Fruit fly (Drosophila melanogaster): Measurements from ENCODE around the gene CG5618.
A peak's percentile ranks its signal among the peaks of the same experiment; 100 is the strongest.

The CG5618 gene

DNA sequence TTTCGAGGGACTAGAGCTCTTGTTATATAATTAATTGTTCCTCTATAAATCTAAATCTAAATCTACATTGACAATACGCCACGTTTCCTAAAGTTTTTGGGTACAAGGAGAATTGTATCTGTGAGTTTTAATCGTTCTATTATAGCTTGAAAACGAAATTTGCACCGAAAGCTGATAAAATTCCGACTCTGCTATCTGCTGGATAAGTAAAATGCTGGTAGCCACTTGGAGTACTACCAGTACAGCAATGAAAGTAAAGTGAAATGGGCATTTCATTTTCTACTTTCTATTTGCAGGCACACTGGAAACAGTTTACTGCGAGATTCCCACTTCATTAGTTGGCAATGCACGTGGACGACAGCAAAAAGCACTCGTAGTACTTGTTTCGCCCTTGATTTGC, at the start of gene CG5618:
Gene CG5618, plus strand, starts transcription at position 301 of the 400 bp plus-strand sequence.
- no peak for TF ChIP-seq CTCF (optimal IDR thresholded peaks at IDR 0.05)
- TF ChIP-seq CG8478 (optimal IDR thresholded peaks at IDR 0.05) = no peak

DNA sequence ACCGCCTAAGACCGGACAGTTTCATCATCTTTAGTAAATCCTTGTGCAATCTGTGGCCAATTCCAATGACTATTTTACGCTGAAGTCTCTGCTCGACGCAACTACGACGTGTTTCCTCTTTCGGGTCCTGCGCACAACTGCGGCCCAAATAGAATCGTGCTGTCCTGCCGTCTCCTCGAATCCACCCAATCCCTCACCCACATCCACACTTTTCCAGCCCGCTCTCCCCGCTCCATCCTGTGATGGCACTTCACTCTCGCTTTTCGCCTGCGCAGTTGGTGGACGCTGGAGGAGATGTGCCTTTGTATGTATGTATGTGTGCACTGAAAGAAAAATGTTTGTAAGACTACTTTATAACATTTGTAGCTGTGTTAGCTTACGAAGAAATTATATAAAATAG, 47.1 kb upstream of the CG5618 start, which contains the start of gene CG32225:
Gene CG32225, minus strand, starts transcription at position 142 of the 400 bp plus-strand sequence.
- TF ChIP-seq CG8478 (optimal IDR thresholded peaks at IDR 0.05) (no peak), CTCF (optimal IDR thresholded peaks at IDR 0.05) (no peak)

DNA sequence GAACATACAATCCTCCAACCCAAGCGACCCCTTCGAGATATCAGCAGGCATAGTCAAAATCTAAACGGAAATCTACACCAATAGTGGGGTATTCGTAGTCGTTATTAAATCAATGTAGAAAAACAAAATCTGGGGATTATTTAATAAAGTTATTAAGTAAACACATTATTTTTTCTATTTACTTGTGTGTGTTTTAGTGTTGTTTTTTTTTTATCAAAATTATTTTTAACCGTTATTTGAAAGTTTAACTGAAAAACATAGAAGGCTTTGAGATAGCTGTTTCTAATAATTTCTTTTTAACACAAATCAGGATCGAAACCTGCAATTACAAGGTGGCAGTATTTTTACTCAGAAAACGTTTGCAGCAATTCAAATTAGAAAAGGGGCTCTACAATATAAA, 43.9 kb upstream of the CG5618 start, which contains the start of gene polo:
Gene polo, plus strand, starts transcription at position 301 of the 400 bp plus-strand sequence.
- TF ChIP-seq CG8478 (optimal IDR thresholded peaks at IDR 0.05) = no peak
- no peak for TF ChIP-seq CTCF (optimal IDR thresholded peaks at IDR 0.05)

DNA sequence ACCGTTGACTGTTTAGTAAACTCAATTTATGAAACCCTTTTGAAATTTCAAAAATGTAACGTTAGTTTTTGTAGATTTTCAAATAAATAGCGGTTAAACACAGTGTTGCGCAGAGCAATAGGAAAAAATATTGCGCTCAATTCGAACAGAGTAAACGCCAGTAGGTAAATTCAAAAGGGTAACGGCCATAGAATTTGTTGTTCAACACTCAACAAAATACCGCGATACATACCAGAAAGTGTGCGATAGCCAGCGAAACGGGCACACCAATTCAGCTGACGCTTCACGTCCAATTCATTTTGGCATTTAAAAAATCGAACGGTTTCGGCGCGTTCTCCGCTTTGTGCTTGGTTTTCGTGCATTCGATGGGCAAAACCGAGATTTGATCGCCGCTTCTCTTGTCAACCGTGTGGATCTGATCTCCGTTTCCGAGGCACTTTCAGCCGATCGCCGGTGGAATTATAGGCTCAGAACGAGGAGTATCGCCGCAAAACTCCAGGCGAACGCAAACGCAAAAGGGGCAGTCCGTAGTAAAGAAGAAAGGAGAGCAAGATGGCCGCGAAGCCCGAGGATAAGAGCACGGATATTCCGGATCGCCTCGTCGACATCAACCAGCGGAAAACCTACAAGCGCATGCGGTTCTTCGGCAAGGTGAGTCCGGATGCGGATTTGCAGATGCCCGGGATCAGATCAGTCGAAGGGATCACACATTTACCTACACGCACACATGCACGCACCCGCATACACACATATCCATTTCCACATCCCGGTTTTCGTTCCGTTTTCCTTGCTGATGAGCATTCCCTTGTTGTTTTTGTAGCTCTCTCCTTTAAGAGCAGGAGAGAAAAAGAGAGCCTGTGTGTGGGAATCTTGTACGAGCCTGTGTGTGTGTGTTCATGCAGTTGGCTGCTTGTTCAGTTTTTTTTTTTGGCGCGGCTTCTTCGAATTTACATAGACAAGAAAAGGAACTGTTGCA, 43.2 kb upstream of the CG5618 start:
- TF ChIP-seq CG8478 (optimal IDR thresholded peaks at IDR 0.05) (no peak), CTCF (optimal IDR thresholded peaks at IDR 0.05) (peak; percentile 38 to 43)

DNA sequence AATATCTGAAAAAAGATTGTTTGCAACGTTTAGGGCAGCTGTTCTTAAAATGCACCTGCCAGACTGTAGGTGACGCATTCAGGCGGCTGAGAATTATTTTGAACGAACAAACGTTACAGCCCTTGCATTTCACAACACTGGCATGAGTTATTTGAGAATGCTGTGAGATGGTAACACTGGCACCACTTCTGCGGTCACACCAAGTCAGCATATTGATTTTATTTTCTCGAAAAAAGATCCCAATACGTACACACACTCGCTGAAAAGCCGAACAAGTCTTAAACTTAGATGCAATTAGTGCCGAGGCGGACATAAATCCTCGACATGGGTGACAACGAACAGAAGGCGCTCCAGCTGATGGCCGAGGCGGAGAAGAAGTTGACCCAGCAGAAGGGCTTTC, 39.8 kb upstream of the CG5618 start, which contains the start of gene alphaSnap:
Gene alphaSnap, plus strand, starts transcription at position 164 of the 400 bp plus-strand sequence.
- TF ChIP-seq CTCF (optimal IDR thresholded peaks at IDR 0.05) (peak; percentile 54 to 59), CG8478 (optimal IDR thresholded peaks at IDR 0.05) (no peak)

DNA sequence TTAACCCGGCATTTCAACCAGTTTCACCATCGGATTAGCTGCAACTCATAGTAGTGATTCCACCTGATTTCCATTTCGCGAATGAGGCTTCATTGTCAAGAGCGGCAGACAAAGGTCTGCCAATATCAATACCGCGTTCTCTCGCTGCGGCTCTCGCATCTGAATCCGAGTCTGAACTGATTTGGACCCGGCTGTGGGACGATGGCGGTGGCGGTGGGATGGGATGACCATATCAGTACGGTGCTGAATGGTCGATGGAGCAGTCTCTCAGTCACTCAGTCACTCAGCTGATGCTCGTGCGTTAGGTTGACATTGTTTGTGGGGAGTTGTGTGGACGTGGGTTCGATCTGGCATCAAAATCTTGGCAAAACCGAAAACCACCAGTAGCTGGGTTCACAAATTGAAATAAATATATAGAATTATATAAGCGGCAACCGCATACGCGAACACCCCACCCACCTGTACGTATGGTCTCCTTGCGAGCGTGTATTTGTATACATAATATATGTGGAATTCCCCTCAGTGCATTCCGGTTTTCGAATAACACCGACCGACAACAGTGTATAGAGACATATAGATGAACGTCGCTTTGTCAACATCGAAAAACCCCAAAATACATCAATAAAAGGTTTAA, 36.2 kb upstream of the CG5618 start, which contains the start of gene Spn77Ba:
Gene Spn77Ba, plus strand, starts transcription at position 235 of the 634 bp plus-strand sequence.
- TF ChIP-seq CG8478 (optimal IDR thresholded peaks at IDR 0.05) = no peak
- no peak for TF ChIP-seq CTCF (optimal IDR thresholded peaks at IDR 0.05)

DNA sequence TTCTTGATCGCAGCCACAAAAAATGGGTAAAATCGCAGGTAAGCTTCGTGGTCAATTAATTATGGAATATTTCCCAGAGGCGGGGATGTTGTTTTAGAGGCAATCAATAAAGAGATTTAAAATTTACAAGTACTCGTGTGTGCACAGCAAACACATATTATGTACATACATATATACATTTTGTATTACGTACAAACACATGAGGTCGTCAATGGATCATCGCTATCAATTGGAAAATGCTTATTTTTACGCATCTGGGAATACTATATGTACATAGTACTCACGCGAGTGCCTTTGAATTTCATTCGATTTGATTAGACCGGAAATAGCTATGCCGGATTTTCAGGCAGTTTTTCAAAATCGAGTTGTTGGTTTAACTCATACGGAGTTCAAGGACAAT, 35.5 kb upstream of the CG5618 start:
- no peak for TF ChIP-seq CTCF (optimal IDR thresholded peaks at IDR 0.05)
- no peak for TF ChIP-seq CG8478 (optimal IDR thresholded peaks at IDR 0.05)

DNA sequence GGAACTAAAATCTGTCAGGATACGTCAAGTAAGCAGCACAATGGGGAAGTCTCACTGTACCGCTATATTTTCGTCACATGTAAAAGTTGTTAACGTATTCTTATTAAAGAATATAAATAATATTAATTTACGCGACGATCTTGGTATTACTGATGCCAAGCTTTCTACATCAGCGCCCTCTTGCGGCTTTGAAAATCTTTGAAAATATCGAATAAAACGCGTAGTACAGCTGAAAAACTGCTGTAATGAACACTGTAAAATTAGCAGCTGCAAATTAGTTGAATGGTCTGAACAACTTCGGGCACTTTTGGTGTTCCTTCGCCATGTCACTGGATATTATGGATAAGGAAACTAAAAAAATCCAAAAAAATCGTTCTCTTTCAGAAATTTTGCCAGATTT, 33.2 kb upstream of the CG5618 start:
- TF ChIP-seq CG8478 (optimal IDR thresholded peaks at IDR 0.05) = no peak
- peak; percentile 50 to 78 for TF ChIP-seq CTCF (optimal IDR thresholded peaks at IDR 0.05)

DNA sequence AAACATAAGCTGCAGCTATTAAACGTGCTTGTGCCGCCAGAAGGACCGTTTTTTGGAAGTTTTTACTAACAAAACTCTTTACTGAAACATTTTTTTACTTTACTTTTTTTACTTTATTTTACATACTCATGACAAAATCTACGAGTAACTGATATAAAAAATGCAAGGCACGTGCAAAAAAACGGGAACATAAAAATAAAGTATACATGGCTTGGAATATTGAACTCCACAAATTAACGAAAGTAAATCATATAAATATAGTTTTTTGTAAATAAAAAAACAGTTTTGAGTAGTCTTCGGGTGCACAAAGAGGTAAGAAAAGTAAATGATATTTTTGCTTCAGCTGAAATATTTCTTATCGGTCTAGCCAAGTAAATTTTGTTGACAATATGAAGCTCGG, 32.6 kb upstream of the CG5618 start, which contains the start of gene Spn77Bb:
Gene Spn77Bb, plus strand, starts transcription at position 301 of the 400 bp plus-strand sequence.
- TF ChIP-seq CG8478 (optimal IDR thresholded peaks at IDR 0.05) = no peak
- no peak for TF ChIP-seq CTCF (optimal IDR thresholded peaks at IDR 0.05)

DNA sequence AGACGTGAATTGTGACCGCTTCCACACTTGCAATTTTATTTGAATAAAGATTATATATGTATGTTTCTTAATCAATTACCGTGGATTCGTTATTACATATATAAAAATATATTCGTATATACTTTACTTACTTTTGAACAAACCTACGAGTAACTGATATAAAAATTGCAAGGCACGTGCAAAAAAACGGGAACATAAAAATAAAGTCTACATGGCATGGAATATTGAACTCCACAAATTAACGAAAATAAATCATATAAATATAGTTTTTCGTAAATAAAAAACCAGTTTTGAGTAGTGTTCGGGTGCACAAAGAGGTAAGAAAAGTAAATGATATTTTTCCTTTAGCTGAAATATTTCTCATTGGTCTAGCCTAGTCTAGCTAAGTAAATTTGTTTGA, 10.9 kb upstream of the CG5618 start, which contains the start of gene Spn77Bc:
Gene Spn77Bc, plus strand, starts transcription at position 301 of the 400 bp plus-strand sequence.
- no peak for TF ChIP-seq CG8478 (optimal IDR thresholded peaks at IDR 0.05)
- no peak for TF ChIP-seq CTCF (optimal IDR thresholded peaks at IDR 0.05)

DNA sequence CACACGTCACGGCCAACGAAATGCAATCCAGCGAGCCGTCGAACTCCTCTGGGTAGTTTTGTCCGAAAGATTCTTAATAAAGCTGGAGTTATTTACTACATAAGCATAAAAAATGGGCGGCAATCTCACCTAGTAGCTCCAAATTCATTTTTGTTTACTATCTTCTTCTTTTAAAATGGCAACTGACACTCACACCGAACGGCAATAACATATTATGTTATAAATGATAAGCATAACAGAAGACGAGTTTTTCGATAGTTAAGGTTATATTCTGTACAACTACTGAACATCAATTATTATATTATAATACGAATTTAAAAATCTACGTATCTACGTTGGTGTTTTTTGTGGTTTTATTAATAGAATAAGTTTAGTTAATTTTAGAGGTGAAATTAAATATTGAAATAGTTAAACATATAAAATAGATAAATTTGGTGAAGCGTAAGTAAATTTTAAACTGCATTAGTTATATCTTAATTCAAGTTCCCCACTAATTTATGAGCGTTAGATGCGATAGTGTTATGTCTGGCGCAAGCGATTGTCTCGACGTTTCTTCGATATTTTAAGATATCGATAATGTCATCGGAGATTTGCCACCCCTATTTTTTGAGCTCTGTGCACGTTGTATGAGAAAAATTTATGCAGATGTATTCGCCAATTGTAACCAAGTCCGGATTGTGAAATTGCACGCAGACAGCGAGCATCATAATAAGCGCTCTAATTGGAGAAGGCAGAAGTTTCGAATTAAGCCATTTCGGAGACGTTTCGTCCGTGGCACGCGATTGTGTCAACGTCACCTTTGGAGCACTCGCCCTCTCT, 5.3 kb upstream of the CG5618 start, which contains the start of the genes Rbbp5 and eRF1:
Gene Rbbp5, minus strand, starts transcription at position 181 of the 819 bp plus-strand sequence.
Gene eRF1, plus strand, starts transcription at position 594 of the 819 bp plus-strand sequence.
- TF ChIP-seq CG8478 (optimal IDR thresholded peaks at IDR 0.05) = no peak
- TF ChIP-seq CTCF (optimal IDR thresholded peaks at IDR 0.05) = no peak

DNA sequence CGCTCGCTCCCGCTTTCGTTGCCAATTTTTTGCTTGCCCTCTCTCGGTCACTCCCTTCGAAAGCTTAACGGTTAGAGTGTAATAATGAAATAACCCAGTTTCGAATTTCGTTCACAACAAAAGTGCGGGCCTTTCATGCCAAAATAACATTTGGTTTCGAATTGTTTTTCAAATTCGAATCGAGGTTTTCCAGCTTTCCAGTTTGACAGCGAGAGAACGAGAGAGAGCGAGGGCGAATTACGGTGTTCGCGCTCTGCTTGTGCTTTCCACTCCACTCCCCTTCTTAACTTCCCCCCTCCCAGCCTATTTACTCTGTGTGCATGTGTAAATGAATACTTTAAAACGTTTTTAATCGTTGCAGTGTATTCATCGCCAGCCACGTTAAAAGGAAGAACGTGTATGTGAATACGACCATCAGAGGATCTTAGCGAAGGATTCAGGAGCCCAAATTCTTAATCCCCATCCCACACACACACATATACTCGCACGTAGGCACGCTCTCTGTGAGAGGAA, 4.6 kb upstream of the CG5618 start:
- TF ChIP-seq CG8478 (optimal IDR thresholded peaks at IDR 0.05) (no peak), CTCF (optimal IDR thresholded peaks at IDR 0.05) (no peak)

DNA sequence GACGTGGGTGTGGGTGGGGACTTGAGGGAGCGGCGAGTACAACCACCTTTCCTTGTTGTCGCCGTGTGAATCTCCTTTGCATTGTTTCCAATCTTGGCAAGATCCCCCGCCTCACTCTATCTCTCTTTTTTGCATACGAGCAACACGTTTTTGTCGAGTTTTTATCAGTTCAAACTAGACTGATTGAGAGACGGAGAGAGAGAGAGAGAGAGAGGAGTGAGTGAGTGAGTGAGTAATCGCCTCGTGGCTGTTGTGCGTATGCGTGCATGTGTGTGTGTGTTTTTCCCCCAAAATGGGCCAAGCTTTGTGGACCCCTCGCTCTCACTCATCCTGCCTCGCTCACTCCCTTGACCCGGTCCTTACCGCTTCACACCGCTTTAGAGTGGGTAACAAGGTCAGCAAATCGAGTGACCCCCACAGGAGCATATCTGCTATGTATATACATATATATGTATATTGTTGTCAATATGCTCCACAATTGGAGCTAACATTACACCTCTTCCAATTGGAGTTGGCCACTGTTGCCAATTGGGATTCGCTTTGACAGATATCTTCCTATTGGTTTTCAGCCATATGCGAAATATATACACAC, 3.8 kb upstream of the CG5618 start:
- TF ChIP-seq CG8478 (optimal IDR thresholded peaks at IDR 0.05) (no peak), CTCF (optimal IDR thresholded peaks at IDR 0.05) (no peak)
